Fruit fly (Drosophila melanogaster): ENCODE measurements around the gene CG14989.

dm6 chr3L:4115107-4115506 lies 27.7 kb downstream of the CG14989 start:
- TF ChIP-seq Abd-B (GFP tag; optimal IDR thresholded peaks at IDR 0.05) (no peak), h (GFP tag; optimal IDR thresholded peaks at IDR 0.05) (no peak), br (GFP tag; optimal IDR thresholded peaks at IDR 0.05) (no peak), foxo (GFP tag; optimal IDR thresholded peaks at IDR 0.05) (no peak), sv (GFP tag; optimal IDR thresholded peaks at IDR 0.05) (no peak), HLH106 (tag; optimal IDR thresholded peaks at IDR 0.05) (no peak), CG32264 (GFP tag; optimal IDR thresholded peaks at IDR 0.05) (no peak)
